Worm (Caenorhabditis elegans) whole organism, L2 larva: Measurements from ENCODE around the gene col-84.

Source experiments
- C34F6.9 ChIP-seq: fragments of 150-350 bp; optimal IDR thresholded peaks from 2 replicates; lab custom pipeline; 2014; ENCODE audit warnings: missing biosample characterization, missing genetic modification characterization
- aly-2 ChIP-seq: fragments of 150-350 bp; optimal IDR thresholded peaks from 2 replicates; lab custom pipeline; 2014; ENCODE audit warnings: missing biosample characterization, missing genetic modification characterization
- blmp-1 ChIP-seq: sonication (generic microtip); optimal IDR thresholded peaks from 2 replicates; lab custom pipeline; 2017; ENCODE audit warnings: missing genetic modification characterization, mild to moderate bottlenecking, missing compliant biosample characterization, antibody characterized with exemption, moderate library complexity; ENCODE audit not compliant: insufficient read depth
- dmd-4 ChIP-seq: sonication (generic microtip); optimal IDR thresholded peaks from 2 replicates; lab custom pipeline; 2017; ENCODE audit warnings: missing biosample characterization, missing genetic modification characterization
- egl-27 ChIP-seq: sonication (generic microtip); optimal IDR thresholded peaks from 3 replicates; lab custom pipeline; 2017; ENCODE audit warnings: missing biosample characterization, missing genetic modification reagents, missing genetic modification characterization
- elt-1 ChIP-seq: fragments of 150-350 bp; optimal IDR thresholded peaks from 2 replicates; lab custom pipeline; 2014; ENCODE audit warnings: missing biosample characterization, missing genetic modification characterization
- elt-3 ChIP-seq: sonication (generic microtip); optimal IDR thresholded peaks from 2 replicates; lab custom pipeline; 2017; ENCODE audit warnings: missing biosample characterization, missing genetic modification characterization
- fos-1 ChIP-seq: fragments of 150-350 bp; optimal IDR thresholded peaks from 2 replicates; lab custom pipeline; 2014; ENCODE audit warnings: missing biosample characterization, missing genetic modification characterization
- gmeb-1 ChIP-seq: fragments of 150-350 bp; optimal IDR thresholded peaks from 2 replicates; lab custom pipeline; 2014; ENCODE audit warnings: missing biosample characterization, missing genetic modification characterization
- lin-11 ChIP-seq: fragments of 150-350 bp; sonication (generic microtip); optimal IDR thresholded peaks from 2 replicates; lab custom pipeline; 2014; ENCODE audit warnings: missing biosample characterization, missing genetic modification characterization, inconsistent platforms, mixed read lengths
- lin-13 ChIP-seq: fragments of 150-350 bp; optimal IDR thresholded peaks from 2 replicates; lab custom pipeline; 2014; ENCODE audit warnings: missing biosample characterization, missing genetic modification reagents, missing genetic modification characterization
- mdl-1 ChIP-seq, 2 experiments: fragments of 150-350 bp in 1 of 2; sonication (generic microtip) in 1 of 2; optimal IDR thresholded peaks; 2 replicates each; lab custom pipeline; 2017; ENCODE audit warnings: missing biosample characterization in 2 of 2, missing genetic modification characterization in 2 of 2
- nhr-10 ChIP-seq: sonication (generic microtip); optimal IDR thresholded peaks from 2 replicates; lab custom pipeline; 2017; ENCODE audit warnings: missing biosample characterization, missing genetic modification characterization
- nhr-12 ChIP-seq: fragments of 150-350 bp; optimal IDR thresholded peaks from 2 replicates; lab custom pipeline; 2014; ENCODE audit warnings: missing biosample characterization, missing genetic modification characterization
- nhr-21 ChIP-seq: fragments of 150-350 bp; optimal IDR thresholded peaks from 2 replicates; lab custom pipeline; 2014; ENCODE audit warnings: missing biosample characterization, missing genetic modification characterization
- nhr-25 ChIP-seq: fragments of 150-350 bp; sonication (generic microtip); optimal IDR thresholded peaks from 3 replicates; lab custom pipeline; 2014; ENCODE audit warnings: missing biosample characterization, missing genetic modification characterization
- nhr-77 ChIP-seq: fragments of 150-350 bp; optimal IDR thresholded peaks from 2 replicates; lab custom pipeline; 2014; ENCODE audit warnings: missing biosample characterization, missing genetic modification characterization
- peb-1 ChIP-seq: fragments of 150-350 bp; optimal IDR thresholded peaks from 2 replicates; lab custom pipeline; 2014; ENCODE audit warnings: missing biosample characterization, missing genetic modification characterization
- skn-1 ChIP-seq: sonication (generic microtip); optimal IDR thresholded peaks from 2 replicates; lab custom pipeline; 2017; ENCODE audit warnings: missing biosample characterization, missing genetic modification characterization
- sma-3 ChIP-seq: sonication (generic microtip); optimal IDR thresholded peaks from 2 replicates; lab custom pipeline; 2016; ENCODE audit warnings: missing genetic modification reagents, missing genetic modification characterization, missing compliant biosample characterization
- sma-9 ChIP-seq, 2 experiments: fragments of 150-350 bp in 1 of 2; sonication (generic microtip) in 1 of 2; optimal IDR thresholded peaks; 2 replicates each; lab custom pipeline; 2014 to 2016; ENCODE audit warnings: missing genetic modification characterization in 2 of 2, mild to moderate bottlenecking in 1 of 2, missing biosample characterization in 1 of 2, missing compliant biosample characterization in 1 of 2, missing genetic modification reagents in 1 of 2, moderate library complexity in 1 of 2
- snpc-4 ChIP-seq: fragments of 150-350 bp; optimal IDR thresholded peaks from 2 replicates; lab custom pipeline; 2014; ENCODE audit warnings: missing biosample characterization, missing genetic modification characterization
- unc-39 ChIP-seq: fragments of 150-350 bp; optimal IDR thresholded peaks from 2 replicates; lab custom pipeline; 2014; ENCODE audit warnings: missing biosample characterization, missing genetic modification characterization
- unc-62 ChIP-seq: fragments of 150-350 bp; optimal IDR thresholded peaks from 2 replicates; lab custom pipeline; 2014; ENCODE audit warnings: missing biosample characterization, missing genetic modification reagents, missing genetic modification characterization
- zag-1 ChIP-seq: fragments of 150-350 bp; optimal IDR thresholded peaks from 2 replicates; lab custom pipeline; 2014; ENCODE audit warnings: missing biosample characterization, missing genetic modification characterization
- ztf-1 ChIP-seq: fragments of 200-800 bp; sonication (Bioruptor generic); conservative IDR thresholded peaks from 2 replicates; pipeline ENCODE4 v1.3.6; 2022; ENCODE audit warnings: missing genetic modification characterization, missing compliant biosample characterization
- ztf-11 ChIP-seq: sonication (generic microtip); optimal IDR thresholded peaks from 2 replicates; lab custom pipeline; 2017; ENCODE audit warnings: missing biosample characterization, missing genetic modification characterization
- ztf-4 ChIP-seq: fragments of 150-350 bp; optimal IDR thresholded peaks from 2 replicates; lab custom pipeline; 2014; ENCODE audit warnings: missing biosample characterization, missing genetic modification characterization

Gene col-84

ce11 chrII:11836554-11837218 is 31.6 kb upstream of the col-84 start (continued):
- TF ChIP-seq fos-1 (tag; lab: Kevin White, UChicago) (peak; percentile 15), peb-1 (no peak), dmd-4 (tag; lab: Kevin White, UChicago) (no peak), C34F6.9 (tag; lab: Kevin White, UChicago) (no peak), nhr-77 (no peak), ztf-11 (tag; lab: Kevin White, UChicago) (no peak), elt-1 (tag; lab: Kevin White, UChicago) (no peak), snpc-4 (no peak), unc-62 (GFP tag; lab: Kevin White, UChicago) (no peak), zag-1 (tag; lab: Kevin White, UChicago) (no peak), lin-13 (GFP tag; lab: Kevin White, UChicago) (no peak), ztf-4 (tag; lab: Kevin White, UChicago) (no peak), mdl-1 (tag; optimal IDR thresholded peaks at IDR 0.05; lab: Kevin White, UChicago) (peak; percentile 63 to 80), sma-9 (GFP tag; optimal IDR thresholded peaks at IDR 0.05; lab: Kevin White, UChicago) (peak; percentile 94), sma-9 (tag; optimal IDR thresholded peaks at IDR 0.05; lab: Kevin White, UChicago) (peak; percentile 35)

ce11 chrII:11838353-11838752 is 30.0 kb upstream of the col-84 start:
- TF ChIP-seq mdl-1 (tag; optimal IDR thresholded peaks at IDR 0.05; lab: Kevin White, UChicago) (peak in 1 of 2 experiments; percentile 16), egl-27 (tag; lab: Kevin White, UChicago) (peak; percentile 24), nhr-25 (tag; lab: Kevin White, UChicago) (peak; percentile 77), aly-2 (tag; lab: Kevin White, UChicago) (no peak), blmp-1 (tag; lab: Kevin White, UChicago) (peak; percentile 5), nhr-10 (tag; lab: Kevin White, UChicago) (no peak), nhr-21 (tag; lab: Kevin White, UChicago) (peak; percentile 79), sma-3 (GFP tag; lab: Kevin White, UChicago) (peak; percentile 66), sma-9 (GFP tag; optimal IDR thresholded peaks at IDR 0.05; lab: Kevin White, UChicago) (peak; percentile 95), sma-9 (tag; optimal IDR thresholded peaks at IDR 0.05; lab: Kevin White, UChicago) (no peak)

- TF ChIP-seq ztf-1 (no peak), sma-3 (GFP tag; lab: Kevin White, UChicago) (no peak), sma-9 (GFP tag; optimal IDR thresholded peaks at IDR 0.05; lab: Kevin White, UChicago) (peak; percentile 46), sma-9 (tag; optimal IDR thresholded peaks at IDR 0.05; lab: Kevin White, UChicago) (no peak), lin-11 (no peak), egl-27 (tag; lab: Kevin White, UChicago) (no peak), aly-2 (tag; lab: Kevin White, UChicago) (no peak), nhr-25 (tag; lab: Kevin White, UChicago) (peak; percentile 53)
Measured at ce11 chrII:11839116-11839515, 29.2 kb upstream of the col-84 start.

- TF ChIP-seq sma-3 (GFP tag; lab: Kevin White, UChicago), result peak; percentile 55
- TF ChIP-seq gmeb-1 (tag; lab: Kevin White, UChicago), result no peak
- peak; percentile 28 for TF ChIP-seq nhr-21 (tag; lab: Kevin White, UChicago)
- peak; percentile 57 for TF ChIP-seq snpc-4
- TF ChIP-seq, all 48 proteins: peak for 3
Measured at ce11 chrII:11841653-11842052, 26.7 kb upstream of the col-84 start.

- TF ChIP-seq blmp-1 (tag; lab: Kevin White, UChicago) (peak; percentile 3), elt-3 (no peak), C34F6.9 (tag; lab: Kevin White, UChicago) (no peak), nhr-25 (tag; lab: Kevin White, UChicago) (peak; percentile 16), nhr-12 (no peak)
Measured at ce11 chrII:11842317-11842716, 26.0 kb upstream of the col-84 start, which contains the start of gene T27D12.1. Gene T27D12.1 (plus strand): TSS chrII:11842617.

ce11 chrII:11842766-11843165 is 25.6 kb upstream of the col-84 start:
- TF ChIP-seq C34F6.9 (tag; lab: Kevin White, UChicago) (no peak), skn-1 (tag; lab: Kevin White, UChicago) (no peak), unc-39 (tag; lab: Kevin White, UChicago) (no peak), ztf-11 (tag; lab: Kevin White, UChicago) (no peak)
- TF ChIP-seq, all 48 proteins: peak for 0
